Worm (Caenorhabditis elegans) whole organism, early embryonic: Measurements from ENCODE around the gene Y41E3.7.
"Not testable (repeated sequence)": the region's sequence is repeated elsewhere in the genome, so short reads cannot be mapped to it uniquely, and the experiment has no call there.

ENCODE experiments used
- B0310.2 ChIP-seq: sonication (generic microtip); optimal IDR thresholded peaks from 2 replicates; lab custom pipeline; 2016; ENCODE audit warnings: mild to moderate bottlenecking, missing genetic modification characterization, missing compliant biosample characterization
- F13C5.2 ChIP-seq: sonication (generic microtip); optimal IDR thresholded peaks from 2 replicates; lab custom pipeline; 2017; ENCODE audit warnings: mild to moderate bottlenecking, missing genetic modification characterization, inconsistent platforms, missing compliant biosample characterization
- aly-1 ChIP-seq: sonication (generic microtip); optimal IDR thresholded peaks from 2 replicates; lab custom pipeline; 2016; ENCODE audit warnings: missing genetic modification characterization, missing compliant biosample characterization
- ama-1 ChIP-seq: fragments of 150-350 bp; optimal IDR thresholded peaks from 2 replicates; lab custom pipeline; 2014
- ceh-13 ChIP-seq: fragments of 200-800 bp; sonication (Bioruptor generic); optimal IDR thresholded peaks from 2 replicates; lab custom pipeline; 2018; ENCODE audit warnings: mild to moderate bottlenecking, missing genetic modification characterization, missing compliant biosample characterization
- ceh-36 ChIP-seq: sonication (generic microtip); optimal IDR thresholded peaks from 2 replicates; lab custom pipeline; 2016; ENCODE audit warnings: missing genetic modification characterization, inconsistent platforms, missing compliant biosample characterization
- ets-7 ChIP-seq: sonication (generic microtip); optimal IDR thresholded peaks from 2 replicates; lab custom pipeline; 2016; ENCODE audit warnings: missing genotype, missing genetic modification characterization, missing compliant biosample characterization
- flt-1 ChIP-seq: fragments of 200-800 bp; sonication (Bioruptor generic); IDR thresholded peaks from 2 replicates; pipeline ENCODE4 v1.3.6; 2022; ENCODE audit warnings: missing genetic modification characterization, missing compliant biosample characterization
- hmbx-1 ChIP-seq: sonication (generic microtip); optimal IDR thresholded peaks from 2 replicates; lab custom pipeline; 2016; ENCODE audit warnings: mild to moderate bottlenecking, missing genetic modification characterization, missing compliant biosample characterization
- hmg-4 ChIP-seq: fragments of 200-800 bp; sonication (Bioruptor generic); optimal IDR thresholded peaks from 2 replicates; lab custom pipeline; 2018; ENCODE audit warnings: mild to moderate bottlenecking, missing genetic modification characterization, missing compliant biosample characterization
- hnd-1 ChIP-seq: sonication (generic microtip); optimal IDR thresholded peaks from 2 replicates; lab custom pipeline; 2016; ENCODE audit warnings: missing genetic modification characterization, missing compliant biosample characterization
- pes-1 ChIP-seq: fragments of 200-800 bp; sonication (Bioruptor generic); IDR thresholded peaks from 2 replicates; pipeline ENCODE4 v1.3.6; 2022; ENCODE audit warnings: missing genetic modification reagents, missing genetic modification characterization, missing compliant biosample characterization
- scrt-1 ChIP-seq: fragments of 200-800 bp; sonication (Bioruptor generic); IDR thresholded peaks from 2 replicates; pipeline ENCODE4 v1.3.6; 2022; ENCODE audit warnings: missing genetic modification characterization, missing compliant biosample characterization
- sea-1 ChIP-seq: fragments of 200-800 bp; sonication (Bioruptor generic); conservative IDR thresholded peaks from 2 replicates; pipeline ENCODE4 v1.3.6; 2022; ENCODE audit warnings: missing genetic modification characterization, missing compliant biosample characterization
- tbx-11 ChIP-seq: fragments of 200-800 bp; sonication (Bioruptor generic); IDR thresholded peaks from 2 replicates; pipeline ENCODE4 v1.3.6; 2022; ENCODE audit warnings: missing genetic modification characterization, missing compliant biosample characterization
- tbx-37 ChIP-seq: fragments of 200-800 bp; sonication (Bioruptor generic); conservative IDR thresholded peaks from 2 replicates; pipeline ENCODE4 v1.3.6; 2022; ENCODE audit warnings: missing genetic modification reagents, missing genetic modification characterization, missing compliant biosample characterization
- tra-4 ChIP-seq: sonication (generic microtip); optimal IDR thresholded peaks from 2 replicates; lab custom pipeline; 2017; ENCODE audit warnings: missing genetic modification characterization, missing compliant biosample characterization

Y41E3.7 gene

ce11 chrIV:15013517-15014085 lies at the start of gene Y41E3.7:
TSS of gene Y41E3.7 (plus strand) at chrIV:15014035.
- no peak for TF ChIP-seq tra-4 (tag; lab: Kevin White, UChicago)
- TF ChIP-seq scrt-1 (GFP tag; lab: Robert Waterston, UW), result no peak
- no peak for TF ChIP-seq ets-7
- no peak for TF ChIP-seq sea-1 (GFP tag; lab: Robert Waterston, UW)
- no peak for TF ChIP-seq B0310.2 (tag; lab: Kevin White, UChicago)
- TF ChIP-seq flt-1 (GFP tag; lab: Robert Waterston, UW), result no peak
- no peak for TF ChIP-seq tbx-11 (GFP tag; lab: Robert Waterston, UW)
- TF ChIP-seq ceh-13, result no peak
- no peak for TF ChIP-seq hmbx-1 (tag; lab: Kevin White, UChicago)
- TF ChIP-seq tbx-37 (GFP tag; lab: Robert Waterston, UW), result no peak

- TF ChIP-seq ets-7 (no peak), scrt-1 (GFP tag; lab: Robert Waterston, UW) (no peak), ceh-13 (no peak), F13C5.2 (tag; lab: Kevin White, UChicago) (no peak), B0310.2 (tag; lab: Kevin White, UChicago) (no peak), pes-1 (GFP tag; lab: Robert Waterston, UW) (no peak), tbx-11 (GFP tag; lab: Robert Waterston, UW) (no peak), hmbx-1 (tag; lab: Kevin White, UChicago) (no peak), tra-4 (tag; lab: Kevin White, UChicago) (no peak), flt-1 (GFP tag; lab: Robert Waterston, UW) (no peak), ceh-36 (tag; lab: Kevin White, UChicago) (no peak), ama-1 (lab: Kevin White, UChicago) (no peak), tbx-37 (GFP tag; lab: Robert Waterston, UW) (no peak), hmg-4 (GFP tag; lab: Kevin White, UChicago) (no peak), aly-1 (tag; lab: Kevin White, UChicago) (no peak), hnd-1 (tag; lab: Kevin White, UChicago) (no peak), sea-1 (GFP tag; lab: Robert Waterston, UW) (no peak)
Measured at ce11 chrIV:14978204-14978603, 35.6 kb upstream of the Y41E3.7 start.

- TF ChIP-seq ceh-13 (no peak), hmbx-1 (tag; lab: Kevin White, UChicago) (no peak), scrt-1 (GFP tag; lab: Robert Waterston, UW) (no peak), ets-7 (no peak), tra-4 (tag; lab: Kevin White, UChicago) (no peak), tbx-37 (GFP tag; lab: Robert Waterston, UW) (no peak)
Measured at ce11 chrIV:14981311-14981710, 32.5 kb upstream of the Y41E3.7 start, which contains the start of gene atln-2. TSS of gene atln-2 (plus strand) at chrIV:14981611.

ce11 chrIV:14985019-14985418 lies 28.8 kb upstream of the Y41E3.7 start:
- TF ChIP-seq B0310.2 (tag; lab: Kevin White, UChicago) (no peak), pes-1 (GFP tag; lab: Robert Waterston, UW) (no peak), tra-4 (tag; lab: Kevin White, UChicago) (no peak), tbx-11 (GFP tag; lab: Robert Waterston, UW) (no peak), ets-7 (no peak), hmg-4 (GFP tag; lab: Kevin White, UChicago) (no peak), hmbx-1 (tag; lab: Kevin White, UChicago) (no peak)

- TF ChIP-seq sea-1 (GFP tag; lab: Robert Waterston, UW) (no peak), hmbx-1 (tag; lab: Kevin White, UChicago) (no peak), aly-1 (tag; lab: Kevin White, UChicago) (peak; percentile 45), pes-1 (GFP tag; lab: Robert Waterston, UW) (no peak)
Measured at ce11 chrIV:14985859-14986258, 28.0 kb upstream of the Y41E3.7 start.

ce11 chrIV:14986684-14987083 lies 27.2 kb upstream of the Y41E3.7 start, which contains the start of gene dpy-4:
TSS of gene dpy-4 (minus strand) at chrIV:14986784.
- TF ChIP-seq hmbx-1 (tag; lab: Kevin White, UChicago) (no peak), sea-1 (GFP tag; lab: Robert Waterston, UW) (no peak), ceh-36 (tag; lab: Kevin White, UChicago) (no peak), tra-4 (tag; lab: Kevin White, UChicago) (no peak)

ce11 chrIV:15006494-15006893 lies 7.3 kb upstream of the Y41E3.7 start, which contains the start of gene Y41E3.6:
TSS of gene Y41E3.6 (plus strand) at chrIV:15006794.
- not testable (repeated sequence) for TF ChIP-seq hmbx-1 (tag; lab: Kevin White, UChicago); tra-4 (tag; lab: Kevin White, UChicago); hmg-4 (GFP tag; lab: Kevin White, UChicago)

ce11 chrIV:15008200-15008599 lies 5.6 kb upstream of the Y41E3.7 start:
- no peak for TF ChIP-seq F13C5.2 (tag; lab: Kevin White, UChicago)

ce11 chrIV:15011169-15011568 lies 2.7 kb upstream of the Y41E3.7 start:
- no peak for TF ChIP-seq sea-1 (GFP tag; lab: Robert Waterston, UW)
- TF ChIP-seq ceh-13, result no peak
- TF ChIP-seq ceh-36 (tag; lab: Kevin White, UChicago), result no peak
- TF ChIP-seq F13C5.2 (tag; lab: Kevin White, UChicago), result no peak
- no peak for TF ChIP-seq hmg-4 (GFP tag; lab: Kevin White, UChicago)
- TF ChIP-seq hnd-1 (tag; lab: Kevin White, UChicago), result no peak
- TF ChIP-seq ama-1 (lab: Kevin White, UChicago), result no peak
- no peak for TF ChIP-seq scrt-1 (GFP tag; lab: Robert Waterston, UW)
- TF ChIP-seq tbx-37 (GFP tag; lab: Robert Waterston, UW), result no peak
- no peak for TF ChIP-seq tra-4 (tag; lab: Kevin White, UChicago)
- no peak for TF ChIP-seq hmbx-1 (tag; lab: Kevin White, UChicago)
- no peak for TF ChIP-seq ets-7
- TF ChIP-seq tbx-11 (GFP tag; lab: Robert Waterston, UW), result no peak
- no peak for TF ChIP-seq B0310.2 (tag; lab: Kevin White, UChicago)
